Fruit fly (Drosophila melanogaster): ENCODE measurements around the gene CG10300.

Gene CG10300

dm6 chr3R:23711195-23711594 is at the start of gene CG10300:
Gene CG10300, plus strand, starts transcription at chr3R:23711527.
- no peak for TF ChIP-seq CG17801 (GFP tag; optimal IDR thresholded peaks at IDR 0.05; ENCODE audit: partially characterized antibody)

DNA sequence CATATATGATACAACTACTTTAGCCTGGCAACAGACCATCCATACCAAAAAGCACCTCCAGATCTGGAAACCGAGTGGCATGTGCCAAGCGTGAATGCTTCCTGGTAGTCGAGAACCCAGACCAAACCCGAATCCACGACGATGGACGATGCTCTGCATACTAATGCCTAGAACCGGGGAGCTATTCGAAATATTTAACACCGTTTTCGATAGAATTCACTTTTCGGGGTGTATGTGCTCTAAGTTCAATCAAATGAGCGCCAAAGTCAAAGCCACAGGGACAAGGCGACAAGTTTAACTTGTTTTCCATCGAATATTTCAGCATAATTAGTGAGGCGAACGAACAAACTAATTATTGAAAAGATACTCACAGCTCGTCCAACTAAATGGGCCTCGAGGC is 48.5 kb upstream of the CG10300 start:
- no peak for TF ChIP-seq CG17801 (GFP tag; optimal IDR thresholded peaks at IDR 0.05; ENCODE audit: partially characterized antibody)

DNA sequence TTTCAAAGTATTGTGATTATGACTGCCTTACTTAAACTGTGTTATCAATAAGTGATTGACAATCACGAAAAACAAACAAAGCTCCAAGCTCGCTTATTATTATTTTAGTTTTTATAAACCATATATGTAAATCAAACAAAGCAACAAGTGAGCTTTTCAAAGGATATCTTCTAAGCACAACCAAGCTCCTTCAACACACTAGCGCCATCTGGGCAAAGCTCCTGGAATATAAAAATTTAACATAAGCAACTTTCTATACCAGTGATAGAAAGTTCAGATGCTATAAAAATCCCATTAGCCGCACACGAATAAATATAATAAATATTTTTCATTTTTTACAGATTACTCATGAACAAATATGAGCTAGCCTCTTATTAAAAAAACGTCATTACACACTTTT is 46.9 kb upstream of the CG10300 start:
- no peak for TF ChIP-seq CG17801 (GFP tag; optimal IDR thresholded peaks at IDR 0.05; ENCODE audit: partially characterized antibody)

- TF ChIP-seq CG17801 (GFP tag; optimal IDR thresholded peaks at IDR 0.05; ENCODE audit: partially characterized antibody): no peak
Measured at dm6 chr3R:23666672-23667211, 44.6 kb upstream of the CG10300 start.

DNA sequence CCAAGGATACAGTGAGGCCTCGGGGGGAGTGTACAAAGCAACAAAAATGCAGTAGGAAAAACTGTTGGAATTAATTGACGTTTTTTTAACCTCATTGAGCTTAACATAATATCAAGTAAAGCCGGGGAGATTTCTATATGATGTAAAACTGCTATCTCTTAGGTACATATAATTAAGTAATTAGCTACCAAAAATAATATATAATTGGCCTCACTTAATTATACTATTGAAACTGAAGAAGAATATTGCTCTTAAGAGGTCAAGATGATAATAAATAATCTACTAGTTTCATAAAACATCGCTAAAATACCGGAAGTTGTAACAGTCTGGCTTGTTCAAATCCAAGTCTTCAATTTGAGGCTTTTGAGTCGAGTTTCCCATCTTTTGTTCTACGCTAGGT is 43.9 kb upstream of the CG10300 start:
- TF ChIP-seq CG17801 (GFP tag; optimal IDR thresholded peaks at IDR 0.05; ENCODE audit: partially characterized antibody): no peak

dm6 chr3R:23668583-23668982 is 42.7 kb upstream of the CG10300 start:
- TF ChIP-seq CG17801 (GFP tag; optimal IDR thresholded peaks at IDR 0.05; ENCODE audit: partially characterized antibody): no peak

- TF ChIP-seq CG17801 (GFP tag; optimal IDR thresholded peaks at IDR 0.05; ENCODE audit: partially characterized antibody): peak; percentile 98
Measured at dm6 chr3R:23669401-23670216, 41.7 kb upstream of the CG10300 start, which contains the start of gene CG31145. Gene CG31145, minus strand, starts transcription at chr3R:23669659.

dm6 chr3R:23673084-23673483 is 38.2 kb upstream of the CG10300 start:
- TF ChIP-seq CG17801 (GFP tag; optimal IDR thresholded peaks at IDR 0.05; ENCODE audit: partially characterized antibody): no peak

dm6 chr3R:23674369-23674768 is 37.0 kb upstream of the CG10300 start:
- no peak for TF ChIP-seq CG17801 (GFP tag; optimal IDR thresholded peaks at IDR 0.05; ENCODE audit: partially characterized antibody)

DNA sequence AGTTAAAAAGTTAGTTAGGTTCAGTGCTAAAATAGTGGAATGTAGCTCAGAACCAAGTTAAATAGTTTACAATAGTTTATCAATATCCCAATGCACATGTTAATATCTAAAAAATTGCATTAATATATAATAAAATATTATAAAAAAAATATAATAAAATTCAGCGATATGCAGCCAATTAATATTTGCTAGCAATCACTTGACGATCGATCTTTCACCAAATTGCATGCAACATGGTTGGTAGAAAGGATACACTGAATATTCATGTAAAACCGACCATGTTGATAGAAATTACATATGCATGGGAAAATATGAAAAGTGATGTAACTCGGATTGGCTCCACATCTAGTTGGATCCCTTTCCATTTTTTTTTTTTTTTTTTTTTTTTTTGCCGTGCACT is 35.7 kb upstream of the CG10300 start:
- no peak for TF ChIP-seq CG17801 (GFP tag; optimal IDR thresholded peaks at IDR 0.05; ENCODE audit: partially characterized antibody)

- no peak for TF ChIP-seq CG17801 (GFP tag; optimal IDR thresholded peaks at IDR 0.05; ENCODE audit: partially characterized antibody)
Measured at dm6 chr3R:23677058-23677457, 34.3 kb upstream of the CG10300 start, which contains the start of gene GILT3. Gene GILT3, plus strand, starts transcription at chr3R:23677358.

- TF ChIP-seq CG17801 (GFP tag; optimal IDR thresholded peaks at IDR 0.05; ENCODE audit: partially characterized antibody): peak; percentile 97
Measured at dm6 chr3R:23678349-23679193, 32.8 kb upstream of the CG10300 start, which contains the start of gene GILT2. Gene GILT2, plus strand, starts transcription at chr3R:23678895.

DNA sequence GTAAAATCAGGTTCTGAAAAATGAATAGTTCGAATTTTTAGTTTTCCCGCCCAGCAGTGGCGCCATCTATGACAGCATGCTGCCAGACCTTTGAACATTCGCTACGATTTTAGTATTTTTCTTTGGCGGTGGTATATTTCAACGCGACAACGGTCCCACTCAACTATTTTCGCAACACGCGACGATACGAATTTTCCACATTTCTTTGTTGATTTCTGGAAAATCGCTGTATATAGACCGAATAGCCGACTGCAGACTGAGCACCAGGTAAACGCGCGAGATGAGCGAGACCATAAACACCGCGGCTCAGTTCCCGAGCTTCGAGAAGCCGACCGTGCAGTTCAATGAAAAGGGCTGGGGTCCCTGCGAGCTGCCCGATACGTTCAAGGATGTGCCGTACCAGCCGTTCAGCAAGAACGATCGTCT is 31.4 kb upstream of the CG10300 start, which contains the start of gene eIF3d1:
Gene eIF3d1 (plus strand): TSS at position 129 of the 426 bp plus-strand sequence.
- peak; percentile 0 for TF ChIP-seq CG17801 (GFP tag; optimal IDR thresholded peaks at IDR 0.05; ENCODE audit: partially characterized antibody)

- no peak for TF ChIP-seq CG17801 (GFP tag; optimal IDR thresholded peaks at IDR 0.05; ENCODE audit: partially characterized antibody)
Measured at dm6 chr3R:23682203-23682602, 29.1 kb upstream of the CG10300 start, which contains the start of gene CG16710. Gene CG16710, plus strand, starts transcription at chr3R:23682503.

DNA sequence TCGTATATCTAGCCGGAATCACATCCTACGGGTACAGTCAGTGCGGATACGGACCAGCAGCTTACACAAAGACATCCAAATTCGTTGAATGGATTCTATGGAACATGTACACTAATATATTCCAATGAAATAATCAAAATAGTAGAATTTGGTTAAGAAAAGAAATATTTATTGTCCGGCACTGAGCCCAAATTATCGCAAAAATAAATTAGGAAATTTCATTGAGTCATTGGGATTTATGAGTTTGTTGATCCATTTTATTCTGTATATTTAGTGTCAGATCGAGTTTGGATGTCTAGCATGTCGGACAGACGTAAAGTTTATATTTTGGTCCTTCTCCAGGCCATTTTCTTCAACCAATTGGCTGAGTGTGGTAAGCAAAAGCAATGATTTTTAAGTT is 27.6 kb upstream of the CG10300 start, which contains the start of gene CG18754:
Gene CG18754 (plus strand): TSS at position 301 of the 400 bp plus-strand sequence.
- no peak for TF ChIP-seq CG17801 (GFP tag; optimal IDR thresholded peaks at IDR 0.05; ENCODE audit: partially characterized antibody)

Data from ovary, adult (tissue).